Worm (Caenorhabditis elegans) whole organism, L1 larva: Measurements from ENCODE around the gene C25G4.8.
"Not testable (repeated sequence)": the region's sequence is repeated elsewhere in the genome, so short reads cannot be mapped to it uniquely, and the experiment has no call there.

Experiments used
- fos-1 ChIP-seq: fragments of 150-350 bp; optimal IDR thresholded peaks from 2 replicates; lab custom pipeline; 2014; ENCODE audit warnings: missing biosample characterization, missing genetic modification characterization
- lin-39 ChIP-seq: fragments of 150-350 bp; optimal IDR thresholded peaks from 2 replicates; lab custom pipeline; 2014; ENCODE audit warnings: missing biosample characterization, missing genetic modification reagents, missing genetic modification characterization
- mep-1 ChIP-seq: fragments of 150-350 bp; optimal IDR thresholded peaks from 2 replicates; lab custom pipeline; 2014; ENCODE audit warnings: missing biosample characterization, missing genetic modification characterization
- nhr-12 ChIP-seq: sonication (generic microtip); optimal IDR thresholded peaks from 2 replicates; lab custom pipeline; 2017; ENCODE audit warnings: missing biosample characterization, missing genetic modification characterization
- nhr-28 ChIP-seq: fragments of 150-350 bp; optimal IDR thresholded peaks from 2 replicates; lab custom pipeline; 2014; ENCODE audit warnings: missing biosample characterization, missing genetic modification characterization
- pqm-1 ChIP-seq: sonication (generic microtip); optimal IDR thresholded peaks from 3 replicates; lab custom pipeline; 2017; ENCODE audit warnings: missing biosample characterization, missing genetic modification characterization

DNA sequence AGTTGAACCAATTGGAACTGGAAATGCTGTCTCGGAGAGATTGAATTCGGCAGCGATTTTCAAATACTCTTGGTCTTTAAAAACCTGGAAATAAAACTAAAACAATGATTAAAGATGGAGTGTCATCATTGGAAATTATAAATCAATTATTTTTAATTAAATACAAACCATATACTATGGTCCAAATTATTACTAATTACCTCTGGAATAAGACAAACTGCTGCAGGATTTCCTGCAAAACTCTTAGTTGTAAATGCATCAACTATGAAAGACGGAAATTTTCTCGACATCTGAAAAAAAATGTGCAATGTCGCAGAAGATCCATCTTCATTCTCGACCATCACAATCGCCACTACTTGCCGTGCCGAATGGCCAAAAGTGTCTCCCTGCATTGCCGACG lies 15.4 kb upstream of the C25G4.8 start, which contains the start of gene igdb-1:
- not testable (repeated sequence) for TF ChIP-seq pqm-1; lin-39 (tag; lab: Kevin White, UChicago); nhr-12 (tag; lab: Kevin White, UChicago); mep-1 (tag; lab: Kevin White, UChicago); fos-1; nhr-28 (tag; lab: Kevin White, UChicago)
